Worm (Caenorhabditis elegans) whole organism, young adult: Measurements from ENCODE around the gene M01B2.10.

Source experiments
- aptf-2 ChIP-seq: fragments of 200-800 bp; sonication (Bioruptor generic); conservative IDR thresholded peaks from 2 replicates; pipeline ENCODE4 v1.3.6; 2022; ENCODE audit warnings: missing genetic modification reagents, missing genetic modification characterization, missing compliant biosample characterization
- lin-40 ChIP-seq: sonication (generic microtip); optimal IDR thresholded peaks from 2 replicates; lab custom pipeline; 2016; ENCODE audit warnings: missing genetic modification characterization, mild to moderate bottlenecking, missing compliant biosample characterization, missing genotype, missing genetic modification reagents

DNA sequence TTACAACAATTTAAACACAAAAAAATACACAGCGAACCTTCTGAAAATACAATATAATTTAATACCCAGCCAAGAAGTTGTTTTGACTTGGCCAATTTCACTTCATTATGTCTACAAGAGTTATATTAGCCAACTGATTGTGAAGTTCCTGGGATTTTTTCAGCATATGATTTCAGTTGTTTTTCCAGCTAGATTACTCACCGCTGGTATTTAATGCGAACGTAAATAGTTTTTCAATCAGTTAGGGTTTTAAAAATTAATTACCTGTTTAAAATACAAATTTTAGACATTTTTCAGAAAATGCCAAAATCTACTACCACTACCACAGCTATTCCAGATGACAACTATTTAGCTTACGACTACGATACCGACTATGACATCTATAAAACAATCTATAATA is 36.6 kb downstream of the M01B2.10 start, which contains the start of gene srw-14:
- no peak for TF ChIP-seq aptf-2 (GFP tag; lab: Robert Waterston, UW)
- TF ChIP-seq lin-40 (tag; lab: Kevin White, UChicago) = no peak
